Worm (Caenorhabditis elegans): Measurements from ENCODE around the gene M57.2.

DNA sequence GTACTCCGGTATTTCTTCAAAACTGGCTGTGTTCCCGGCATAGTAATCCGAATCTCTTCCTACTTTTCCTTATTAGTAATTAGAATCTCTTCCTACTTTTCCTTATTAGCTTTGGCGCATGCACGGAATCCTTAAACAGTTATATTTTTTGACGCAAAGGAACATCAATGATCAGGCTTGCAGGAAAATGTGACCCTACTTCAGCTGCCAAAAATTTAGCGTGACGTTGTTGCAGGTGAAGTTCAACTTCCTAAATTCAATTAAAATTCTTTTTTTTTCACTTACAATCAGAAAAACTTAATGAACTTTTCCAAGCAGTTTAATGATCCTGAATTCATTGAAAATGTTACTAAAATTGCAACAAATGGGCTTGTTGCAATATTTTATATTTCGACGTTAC is 33.8 kb upstream of the M57.2 start, which contains the start of gene srz-79:
- no peak for TF ChIP-seq nhr-237 (tag; optimal IDR thresholded peaks at IDR 0.05)
- no peak for TF ChIP-seq tlp-1 (tag; optimal IDR thresholded peaks at IDR 0.05)

Data from whole organism, L1 larva.